Worm (Caenorhabditis elegans) whole organism, late embryonic: ENCODE measurements around the gene F49F1.10.

Experiments used
- F13H6.1 ChIP-seq: sonication (generic microtip); optimal IDR thresholded peaks from 2 replicates; lab custom pipeline; 2016; ENCODE audit warnings: missing genetic modification characterization, missing compliant biosample characterization
- ceh-2 ChIP-seq: sonication (generic microtip); optimal IDR thresholded peaks from 2 replicates; lab custom pipeline; 2016; ENCODE audit warnings: missing genotype, missing genetic modification characterization, missing compliant biosample characterization
- ets-4 ChIP-seq: sonication (generic microtip); optimal IDR thresholded peaks from 2 replicates; lab custom pipeline; 2016; ENCODE audit warnings: missing genetic modification characterization, missing compliant biosample characterization
- fkh-10 ChIP-seq: fragments of 150-350 bp; optimal IDR thresholded peaks from 2 replicates; lab custom pipeline; 2014; ENCODE audit warnings: missing biosample characterization, missing genetic modification reagents, missing genetic modification characterization
- pha-4 ChIP-seq: fragments of 150-350 bp; optimal IDR thresholded peaks from 2 replicates; lab custom pipeline; 2018; ENCODE audit warnings: missing biosample characterization, missing genetic modification reagents, missing genetic modification characterization
- tbx-7 ChIP-seq: sonication (generic microtip); optimal IDR thresholded peaks from 2 replicates; lab custom pipeline; 2016; ENCODE audit warnings: missing genotype, missing genetic modification characterization, missing compliant biosample characterization

DNA sequence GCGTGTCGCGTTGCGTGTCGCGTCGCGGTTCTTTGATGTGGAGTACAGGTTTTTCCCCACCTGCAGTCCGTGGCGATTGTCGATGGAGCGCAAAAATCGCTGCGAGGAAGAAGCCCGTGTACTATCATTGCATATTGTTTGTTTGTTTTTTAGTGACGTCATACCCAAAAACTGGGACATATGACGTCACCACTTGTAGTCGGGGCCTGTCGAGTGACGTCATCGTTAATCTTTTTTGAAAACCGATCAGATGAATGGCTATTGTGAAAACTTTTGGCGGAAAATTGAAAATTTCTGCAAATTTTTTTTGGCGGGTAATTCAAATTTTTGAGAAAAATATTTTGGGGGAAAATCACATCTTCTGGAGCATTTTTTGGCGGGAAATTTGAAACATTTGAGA, 28.4 kb upstream of the F49F1.10 start:
- TF ChIP-seq pha-4 (tag; lab: Kevin White, UChicago), result no peak
- no peak for TF ChIP-seq ceh-2 (tag; lab: Kevin White, UChicago)
- TF ChIP-seq ets-4 (tag; lab: Kevin White, UChicago), result no peak
- no peak for TF ChIP-seq F13H6.1 (tag; lab: Kevin White, UChicago)
- no peak for TF ChIP-seq tbx-7 (tag; lab: Kevin White, UChicago)
- no peak for TF ChIP-seq fkh-10 (GFP tag; lab: Kevin White, UChicago)
